Worm (Caenorhabditis elegans): ENCODE data around the gene vps-16.

DNA sequence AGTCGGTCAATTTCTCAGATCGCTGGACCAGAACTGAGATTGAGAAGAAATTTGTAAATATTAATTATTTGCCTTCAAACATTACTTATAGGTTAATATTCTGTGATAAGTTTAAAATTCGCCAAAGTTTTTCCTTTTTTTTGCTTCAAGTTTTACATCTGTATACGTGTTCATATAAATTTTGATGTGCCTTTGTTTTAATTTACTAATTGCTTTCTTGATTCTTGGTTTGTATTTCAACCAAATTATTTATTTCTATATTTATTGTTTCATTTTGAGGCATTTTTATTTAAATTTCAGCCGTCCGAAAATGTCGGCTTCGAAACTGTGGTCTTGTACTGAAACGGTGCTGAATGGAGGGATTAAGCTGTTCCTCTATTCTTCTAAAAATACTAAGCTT, 3.3 kb downstream of the vps-16 start, which contains the start of gene C05D11.1:
- no peak for TF ChIP-seq elt-3 (tag; optimal IDR thresholded peaks at IDR 0.05)
- no peak for TF ChIP-seq nhr-76 (tag; optimal IDR thresholded peaks at IDR 0.05)
- no peak for TF ChIP-seq mls-2 (tag; optimal IDR thresholded peaks at IDR 0.05)
- TF ChIP-seq lin-13 (tag; optimal IDR thresholded peaks at IDR 0.05): no peak
